Worm (Caenorhabditis elegans) whole organism, mixed stage, embryonic: Measurements from ENCODE around the gene abcf-2.
A peak's percentile ranks its signal among the peaks of the same experiment; 100 is the strongest.

Experiments
- M03D4.4 ChIP-seq: sonication (generic microtip); optimal IDR thresholded peaks from 2 replicates; lab custom pipeline; 2017; ENCODE audit warnings: mild to moderate bottlenecking, missing genetic modification characterization, missing compliant biosample characterization
- bed-3 ChIP-seq: fragments of 200-800 bp; sonication (Bioruptor generic); optimal IDR thresholded peaks from 3 replicates; lab custom pipeline; 2018; ENCODE audit warnings: mild to moderate bottlenecking, missing genetic modification characterization, moderate library complexity, missing compliant biosample characterization
- blmp-1 ChIP-seq: fragments of 150-350 bp; optimal IDR thresholded peaks from 2 replicates; lab custom pipeline; 2014; ENCODE audit warnings: missing biosample characterization, missing genetic modification characterization
- ceh-39 ChIP-seq: fragments of 150-350 bp; optimal IDR thresholded peaks from 2 replicates; lab custom pipeline; 2014; ENCODE audit warnings: missing biosample characterization, missing genetic modification characterization
- ceh-43 ChIP-seq: fragments of 200-800 bp; sonication (Bioruptor generic); optimal IDR thresholded peaks from 2 replicates; lab custom pipeline; 2018; ENCODE audit warnings: mild to moderate bottlenecking, missing genetic modification characterization, moderate library complexity, missing compliant biosample characterization
- ceh-83 ChIP-seq: fragments of 200-800 bp; sonication (Bioruptor generic); optimal IDR thresholded peaks from 2 replicates; lab custom pipeline; 2018; ENCODE audit warnings: mild to moderate bottlenecking, missing genetic modification characterization, missing compliant biosample characterization
- ces-1 ChIP-seq: fragments of 150-350 bp; optimal IDR thresholded peaks from 2 replicates; lab custom pipeline; 2014; ENCODE audit warnings: missing biosample characterization, missing genetic modification reagents, missing genetic modification characterization
- cnd-1 ChIP-seq: fragments of 200-800 bp; sonication (Bioruptor generic); optimal IDR thresholded peaks from 2 replicates; lab custom pipeline; 2018; ENCODE audit warnings: mild to moderate bottlenecking, missing genetic modification characterization, missing compliant biosample characterization
- drap-1 ChIP-seq: fragments of 200-800 bp; sonication (Bioruptor generic); optimal IDR thresholded peaks from 3 replicates; lab custom pipeline; 2018; ENCODE audit warnings: mild to moderate bottlenecking, missing genetic modification characterization, missing compliant biosample characterization
- elt-1 ChIP-seq: sonication (generic microtip); optimal IDR thresholded peaks from 2 replicates; lab custom pipeline; 2017; ENCODE audit warnings: missing genetic modification characterization, mild to moderate bottlenecking, missing compliant biosample characterization, antibody characterized with exemption, moderate library complexity, borderline replicate concordance; ENCODE audit not compliant: insufficient read depth
- elt-3 ChIP-seq: fragments of 150-350 bp; optimal IDR thresholded peaks from 2 replicates; lab custom pipeline; 2014; ENCODE audit warnings: missing biosample characterization, missing genetic modification characterization
- flh-1 ChIP-seq: fragments of 200-800 bp; sonication (Bioruptor generic); optimal IDR thresholded peaks from 2 replicates; lab custom pipeline; 2018; ENCODE audit warnings: mild to moderate bottlenecking, missing genetic modification characterization, moderate library complexity, missing compliant biosample characterization
- ham-2 ChIP-seq: fragments of 200-800 bp; sonication (Bioruptor generic); optimal IDR thresholded peaks from 2 replicates; lab custom pipeline; 2018; ENCODE audit warnings: mild to moderate bottlenecking, missing genetic modification characterization, missing compliant biosample characterization
- hlh-1 ChIP-seq: fragments of 150-350 bp; optimal IDR thresholded peaks from 2 replicates; lab custom pipeline; 2014; ENCODE audit warnings: missing biosample characterization, missing genetic modification reagents, missing genetic modification characterization
- lin-13 ChIP-seq: fragments of 150-350 bp; optimal IDR thresholded peaks from 2 replicates; lab custom pipeline; 2014; ENCODE audit warnings: missing biosample characterization, missing genetic modification characterization
- lin-32 ChIP-seq: fragments of 200-800 bp; sonication (Bioruptor generic); optimal IDR thresholded peaks from 2 replicates; lab custom pipeline; 2018; ENCODE audit warnings: mild to moderate bottlenecking, missing genetic modification characterization, missing compliant biosample characterization
- lsy-2 ChIP-seq: fragments of 150-350 bp; optimal IDR thresholded peaks from 2 replicates; lab custom pipeline; 2014; ENCODE audit warnings: missing biosample characterization, missing genetic modification characterization
- mab-5 ChIP-seq: fragments of 150-350 bp; optimal IDR thresholded peaks from 2 replicates; lab custom pipeline; 2014; ENCODE audit warnings: missing biosample characterization, missing genetic modification characterization
- mep-1 ChIP-seq: fragments of 150-350 bp; optimal IDR thresholded peaks from 2 replicates; lab custom pipeline; 2017; ENCODE audit warnings: missing biosample characterization, missing genetic modification reagents, missing genetic modification characterization, inconsistent platforms
- mls-2 ChIP-seq: sonication (generic microtip); optimal IDR thresholded peaks from 2 replicates; lab custom pipeline; 2016; ENCODE audit warnings: mild to moderate bottlenecking, missing genetic modification characterization, moderate library complexity, missing compliant biosample characterization
- nhr-12 ChIP-seq: fragments of 150-350 bp; optimal IDR thresholded peaks from 2 replicates; lab custom pipeline; 2014; ENCODE audit warnings: missing biosample characterization, missing genetic modification characterization
- nhr-2 ChIP-seq: fragments of 150-350 bp; optimal IDR thresholded peaks from 2 replicates; lab custom pipeline; 2014; ENCODE audit warnings: missing biosample characterization, missing genetic modification characterization
- nhr-237 ChIP-seq: fragments of 150-350 bp; optimal IDR thresholded peaks from 2 replicates; lab custom pipeline; 2014; ENCODE audit warnings: missing biosample characterization, missing genetic modification characterization
- nhr-28 ChIP-seq: fragments of 150-350 bp; optimal IDR thresholded peaks from 2 replicates; lab custom pipeline; 2014; ENCODE audit warnings: missing biosample characterization, missing genetic modification characterization
- nhr-76 ChIP-seq: sonication (generic microtip); optimal IDR thresholded peaks from 2 replicates; lab custom pipeline; 2017; ENCODE audit warnings: missing biosample characterization, missing genetic modification characterization
- pha-4 ChIP-seq: fragments of 150-350 bp; optimal IDR thresholded peaks from 2 replicates; lab custom pipeline; 2018; ENCODE audit warnings: missing biosample characterization, missing genetic modification reagents, missing genetic modification characterization
- sem-2 ChIP-seq: fragments of 200-800 bp; sonication (Bioruptor generic); optimal IDR thresholded peaks from 2 replicates; lab custom pipeline; 2018; ENCODE audit warnings: mild to moderate bottlenecking, missing genetic modification characterization, missing compliant biosample characterization
- snpc-4 ChIP-seq: fragments of 150-350 bp; optimal IDR thresholded peaks from 2 replicates; lab custom pipeline; 2014; ENCODE audit warnings: missing biosample characterization, missing genetic modification characterization
- sptf-1 ChIP-seq: sonication (generic microtip); optimal IDR thresholded peaks from 2 replicates; lab custom pipeline; 2017; ENCODE audit warnings: mild to moderate bottlenecking, missing genetic modification characterization, moderate library complexity, missing compliant biosample characterization
- tbx-8 ChIP-seq: fragments of 200-800 bp; sonication (Bioruptor generic); optimal IDR thresholded peaks from 2 replicates; lab custom pipeline; 2018; ENCODE audit warnings: mild to moderate bottlenecking, missing genetic modification characterization, moderate library complexity, missing compliant biosample characterization
- unc-120 ChIP-seq: sonication (generic microtip); optimal IDR thresholded peaks from 2 replicates; lab custom pipeline; 2017; ENCODE audit warnings: missing genetic modification characterization, missing compliant biosample characterization; ENCODE audit not compliant: poor library complexity, severe bottlenecking
- unc-39 ChIP-seq: fragments of 150-350 bp; optimal IDR thresholded peaks from 2 replicates; lab custom pipeline; 2014; ENCODE audit warnings: missing biosample characterization, missing genetic modification characterization
- unc-62 ChIP-seq: fragments of 150-350 bp; optimal IDR thresholded peaks from 2 replicates; lab custom pipeline; 2014; ENCODE audit warnings: missing biosample characterization, missing genetic modification reagents, missing genetic modification characterization
- zip-8 ChIP-seq: fragments of 150-350 bp; optimal IDR thresholded peaks from 2 replicates; lab custom pipeline; 2014; ENCODE audit warnings: missing biosample characterization, missing genetic modification characterization
- ztf-11 ChIP-seq: fragments of 150-350 bp; optimal IDR thresholded peaks from 2 replicates; lab custom pipeline; 2014; ENCODE audit warnings: missing biosample characterization, missing genetic modification characterization

Gene abcf-2

DNA sequence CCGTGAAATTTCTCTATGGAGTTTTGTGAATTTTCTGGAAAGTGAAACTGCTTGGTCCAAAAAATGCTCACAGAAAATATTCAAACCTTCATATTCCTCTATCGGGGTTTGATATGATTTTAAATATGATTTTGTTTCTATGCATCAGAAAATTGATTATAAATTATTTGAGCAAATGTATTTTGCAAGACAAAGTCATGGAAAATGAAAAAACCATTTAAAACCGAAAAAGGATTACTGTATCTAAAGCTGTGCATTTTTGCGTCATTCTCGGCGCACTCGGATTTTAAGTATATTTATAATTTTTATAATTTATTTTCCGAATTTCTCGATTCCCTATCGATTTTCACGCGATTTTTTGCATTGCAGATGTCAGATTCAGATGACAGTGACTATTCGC lies 9.5 kb upstream of the abcf-2 start, which contains the start of gene pssy-2:
Gene pssy-2 (plus strand): TSS at position 301 of the 400 bp plus-strand sequence.
- TF ChIP-seq nhr-12 = no peak
- no peak for TF ChIP-seq unc-39

DNA sequence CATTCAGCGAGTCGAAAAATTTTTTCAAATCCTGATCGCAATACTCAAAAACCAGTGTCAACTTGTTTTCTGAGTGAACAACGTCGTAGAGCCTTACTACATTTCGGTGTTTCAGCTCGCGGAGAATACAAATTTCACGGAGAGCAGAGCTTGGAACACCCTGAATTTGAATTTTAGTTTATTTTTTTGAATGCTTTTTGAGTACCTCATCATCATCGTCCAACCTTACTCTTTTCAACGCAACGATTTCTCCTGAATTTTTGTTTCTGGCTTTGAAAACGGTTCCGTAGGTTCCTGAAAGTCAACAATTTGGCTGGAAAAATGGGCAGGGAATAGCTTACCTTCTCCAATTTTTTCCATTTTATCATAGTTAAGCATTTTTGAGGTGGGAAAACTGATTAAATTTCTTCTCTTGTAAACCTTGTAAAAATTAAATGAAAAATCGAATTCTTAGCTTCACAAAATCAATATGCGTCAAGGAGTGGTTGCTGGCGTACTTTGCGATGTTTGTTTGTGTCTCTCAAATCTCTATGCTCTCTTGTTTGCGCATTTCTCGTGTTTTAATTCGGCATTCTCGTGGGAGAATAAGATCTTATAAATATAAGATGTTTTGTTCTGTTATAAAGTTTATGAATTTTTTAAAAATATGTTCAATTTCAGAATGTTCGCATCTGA lies 4.0 kb upstream of the abcf-2 start, which contains the start of gene cdk-5:
Gene cdk-5 (minus strand): TSS at position 425 of the 675 bp plus-strand sequence.
- TF ChIP-seq sem-2 = no peak
- no peak for TF ChIP-seq nhr-28 (tag; lab: Kevin White, UChicago)
- peak; percentile 61 for TF ChIP-seq ceh-39 (tag; lab: Kevin White, UChicago)
- TF ChIP-seq pha-4 (tag; lab: Kevin White, UChicago) = peak; percentile 95
- no peak for TF ChIP-seq ceh-43
- TF ChIP-seq zip-8 (tag; lab: Kevin White, UChicago) = no peak
- peak; percentile 20 for TF ChIP-seq unc-62 (GFP tag; lab: Kevin White, UChicago)
- TF ChIP-seq ham-2 = no peak
- TF ChIP-seq elt-1 (tag; lab: Kevin White, UChicago) = no peak
- no peak for TF ChIP-seq bed-3
- no peak for TF ChIP-seq ceh-83 (GFP tag; lab: Kevin White, UChicago)
- no peak for TF ChIP-seq cnd-1
- no peak for TF ChIP-seq unc-39
- peak; percentile 38 for TF ChIP-seq nhr-2 (tag; lab: Kevin White, UChicago)
- TF ChIP-seq sptf-1 (tag; lab: Kevin White, UChicago) = peak; percentile 39
- TF ChIP-seq nhr-237 (tag; lab: Kevin White, UChicago) = peak; percentile 76
- TF ChIP-seq lin-13 (tag; lab: Kevin White, UChicago) = peak; percentile 72
- no peak for TF ChIP-seq nhr-12
- no peak for TF ChIP-seq flh-1 (GFP tag; lab: Kevin White, UChicago)
- TF ChIP-seq drap-1 (GFP tag; lab: Kevin White, UChicago) = peak; percentile 1
- TF ChIP-seq tbx-8 (GFP tag; lab: Kevin White, UChicago) = no peak
- TF ChIP-seq mab-5 = no peak
- no peak for TF ChIP-seq M03D4.4
- TF ChIP-seq mep-1 (tag; lab: Kevin White, UChicago) = peak; percentile 76
- TF ChIP-seq unc-120 = no peak
- peak; percentile 8 for TF ChIP-seq hlh-1 (tag; lab: Kevin White, UChicago)
- no peak for TF ChIP-seq snpc-4
- no peak for TF ChIP-seq ztf-11 (tag; lab: Kevin White, UChicago)
- peak; percentile 86 for TF ChIP-seq lsy-2
- TF ChIP-seq ces-1 (GFP tag; lab: Kevin White, UChicago) = peak; percentile 97
- TF ChIP-seq elt-3 (tag; lab: Kevin White, UChicago) = no peak
- no peak for TF ChIP-seq mls-2
- no peak for TF ChIP-seq nhr-76 (tag; lab: Kevin White, UChicago)
- TF ChIP-seq lin-32 = no peak
- no peak for TF ChIP-seq blmp-1 (tag; lab: Kevin White, UChicago)

DNA sequence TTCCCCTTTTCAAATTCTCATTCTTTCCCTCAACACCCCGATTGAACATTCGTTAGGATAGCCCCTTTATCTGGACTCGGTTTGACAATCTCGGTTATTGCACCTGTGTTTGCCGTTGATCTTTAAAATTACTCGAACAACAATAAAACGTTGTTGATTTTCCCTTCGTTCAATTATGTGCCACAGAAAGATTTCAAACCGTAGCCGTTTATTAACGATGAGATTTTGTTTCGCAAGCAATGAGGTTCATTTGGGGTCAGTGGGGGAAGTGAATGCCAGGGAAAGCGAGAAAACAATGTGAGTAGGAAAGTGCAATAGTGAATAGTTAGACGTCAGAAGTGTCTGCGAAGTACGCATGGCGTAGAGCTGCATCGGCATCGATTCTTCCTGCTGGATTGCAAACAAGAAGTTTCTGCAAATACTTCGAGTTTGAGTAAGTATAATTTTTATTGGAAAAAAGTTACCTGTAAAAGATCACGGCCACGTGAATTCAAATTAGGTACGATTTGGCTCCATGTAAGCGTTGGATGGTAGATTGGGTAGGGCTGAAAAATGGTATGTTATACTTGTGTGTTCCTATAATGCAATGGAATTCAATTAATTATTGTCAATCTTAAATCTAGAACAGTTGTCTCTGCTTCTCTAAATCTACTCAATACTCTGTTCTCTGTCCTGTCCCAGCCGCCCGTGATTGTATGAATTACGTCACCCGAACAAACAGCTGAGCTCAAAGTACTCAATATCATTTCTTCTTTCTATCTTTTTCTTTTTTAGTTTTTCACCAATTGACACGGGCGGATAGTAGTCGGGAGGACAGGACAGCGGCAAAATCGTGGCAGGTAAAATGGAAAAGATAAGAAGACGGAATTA lies 2.7 kb upstream of the abcf-2 start, which contains the start of gene kel-3:
Gene kel-3 (plus strand): TSS at position 328 of the 870 bp plus-strand sequence.
- no peak for TF ChIP-seq unc-39
- TF ChIP-seq lsy-2 = peak; percentile 8
- TF ChIP-seq tbx-8 (GFP tag; lab: Kevin White, UChicago) = no peak
- TF ChIP-seq sptf-1 (tag; lab: Kevin White, UChicago) = peak; percentile 1
- peak; percentile 54 for TF ChIP-seq unc-62 (GFP tag; lab: Kevin White, UChicago)
- TF ChIP-seq nhr-76 (tag; lab: Kevin White, UChicago) = no peak
- peak; percentile 45 for TF ChIP-seq hlh-1 (tag; lab: Kevin White, UChicago)
